Worm (Caenorhabditis elegans) whole organism, mixed stage, embryonic: ENCODE data around the gene F35D2.1.

ENCODE experiments used
- M03D4.4 ChIP-seq: sonication (generic microtip); optimal IDR thresholded peaks from 2 replicates; lab custom pipeline; 2017; ENCODE audit warnings: mild to moderate bottlenecking, missing genetic modification characterization, missing compliant biosample characterization
- bed-3 ChIP-seq: fragments of 200-800 bp; sonication (Bioruptor generic); optimal IDR thresholded peaks from 3 replicates; lab custom pipeline; 2018; ENCODE audit warnings: mild to moderate bottlenecking, missing genetic modification characterization, moderate library complexity, missing compliant biosample characterization
- blmp-1 ChIP-seq: fragments of 150-350 bp; optimal IDR thresholded peaks from 2 replicates; lab custom pipeline; 2014; ENCODE audit warnings: missing biosample characterization, missing genetic modification characterization
- ceh-39 ChIP-seq: fragments of 150-350 bp; optimal IDR thresholded peaks from 2 replicates; lab custom pipeline; 2014; ENCODE audit warnings: missing biosample characterization, missing genetic modification characterization
- ceh-43 ChIP-seq: fragments of 200-800 bp; sonication (Bioruptor generic); optimal IDR thresholded peaks from 2 replicates; lab custom pipeline; 2018; ENCODE audit warnings: mild to moderate bottlenecking, missing genetic modification characterization, moderate library complexity, missing compliant biosample characterization
- ceh-83 ChIP-seq: fragments of 200-800 bp; sonication (Bioruptor generic); optimal IDR thresholded peaks from 2 replicates; lab custom pipeline; 2018; ENCODE audit warnings: mild to moderate bottlenecking, missing genetic modification characterization, missing compliant biosample characterization
- ces-1 ChIP-seq: fragments of 150-350 bp; optimal IDR thresholded peaks from 2 replicates; lab custom pipeline; 2014; ENCODE audit warnings: missing biosample characterization, missing genetic modification reagents, missing genetic modification characterization
- cnd-1 ChIP-seq: fragments of 200-800 bp; sonication (Bioruptor generic); optimal IDR thresholded peaks from 2 replicates; lab custom pipeline; 2018; ENCODE audit warnings: mild to moderate bottlenecking, missing genetic modification characterization, missing compliant biosample characterization
- drap-1 ChIP-seq: fragments of 200-800 bp; sonication (Bioruptor generic); optimal IDR thresholded peaks from 3 replicates; lab custom pipeline; 2018; ENCODE audit warnings: mild to moderate bottlenecking, missing genetic modification characterization, missing compliant biosample characterization
- elt-1 ChIP-seq: sonication (generic microtip); optimal IDR thresholded peaks from 2 replicates; lab custom pipeline; 2017; ENCODE audit warnings: missing genetic modification characterization, mild to moderate bottlenecking, missing compliant biosample characterization, antibody characterized with exemption, moderate library complexity, borderline replicate concordance; ENCODE audit not compliant: insufficient read depth
- elt-3 ChIP-seq: fragments of 150-350 bp; optimal IDR thresholded peaks from 2 replicates; lab custom pipeline; 2014; ENCODE audit warnings: missing biosample characterization, missing genetic modification characterization
- flh-1 ChIP-seq: fragments of 200-800 bp; sonication (Bioruptor generic); optimal IDR thresholded peaks from 2 replicates; lab custom pipeline; 2018; ENCODE audit warnings: mild to moderate bottlenecking, missing genetic modification characterization, moderate library complexity, missing compliant biosample characterization
- ham-2 ChIP-seq: fragments of 200-800 bp; sonication (Bioruptor generic); optimal IDR thresholded peaks from 2 replicates; lab custom pipeline; 2018; ENCODE audit warnings: mild to moderate bottlenecking, missing genetic modification characterization, missing compliant biosample characterization
- lin-13 ChIP-seq: fragments of 150-350 bp; optimal IDR thresholded peaks from 2 replicates; lab custom pipeline; 2014; ENCODE audit warnings: missing biosample characterization, missing genetic modification characterization
- lsy-2 ChIP-seq: fragments of 150-350 bp; optimal IDR thresholded peaks from 2 replicates; lab custom pipeline; 2014; ENCODE audit warnings: missing biosample characterization, missing genetic modification characterization
- mab-5 ChIP-seq: fragments of 150-350 bp; optimal IDR thresholded peaks from 2 replicates; lab custom pipeline; 2014; ENCODE audit warnings: missing biosample characterization, missing genetic modification characterization
- mls-2 ChIP-seq: sonication (generic microtip); optimal IDR thresholded peaks from 2 replicates; lab custom pipeline; 2016; ENCODE audit warnings: mild to moderate bottlenecking, missing genetic modification characterization, moderate library complexity, missing compliant biosample characterization
- nhr-237 ChIP-seq: fragments of 150-350 bp; optimal IDR thresholded peaks from 2 replicates; lab custom pipeline; 2014; ENCODE audit warnings: missing biosample characterization, missing genetic modification characterization
- nhr-28 ChIP-seq: fragments of 150-350 bp; optimal IDR thresholded peaks from 2 replicates; lab custom pipeline; 2014; ENCODE audit warnings: missing biosample characterization, missing genetic modification characterization
- nhr-76 ChIP-seq: sonication (generic microtip); optimal IDR thresholded peaks from 2 replicates; lab custom pipeline; 2017; ENCODE audit warnings: missing biosample characterization, missing genetic modification characterization
- pha-4 ChIP-seq: fragments of 150-350 bp; optimal IDR thresholded peaks from 2 replicates; lab custom pipeline; 2018; ENCODE audit warnings: missing biosample characterization, missing genetic modification reagents, missing genetic modification characterization
- sem-2 ChIP-seq: fragments of 200-800 bp; sonication (Bioruptor generic); optimal IDR thresholded peaks from 2 replicates; lab custom pipeline; 2018; ENCODE audit warnings: mild to moderate bottlenecking, missing genetic modification characterization, missing compliant biosample characterization
- sptf-1 ChIP-seq: sonication (generic microtip); optimal IDR thresholded peaks from 2 replicates; lab custom pipeline; 2017; ENCODE audit warnings: mild to moderate bottlenecking, missing genetic modification characterization, moderate library complexity, missing compliant biosample characterization
- tbx-8 ChIP-seq: fragments of 200-800 bp; sonication (Bioruptor generic); optimal IDR thresholded peaks from 2 replicates; lab custom pipeline; 2018; ENCODE audit warnings: mild to moderate bottlenecking, missing genetic modification characterization, moderate library complexity, missing compliant biosample characterization
- unc-120 ChIP-seq: sonication (generic microtip); optimal IDR thresholded peaks from 2 replicates; lab custom pipeline; 2017; ENCODE audit warnings: missing genetic modification characterization, missing compliant biosample characterization; ENCODE audit not compliant: poor library complexity, severe bottlenecking
- unc-62 ChIP-seq: fragments of 150-350 bp; optimal IDR thresholded peaks from 2 replicates; lab custom pipeline; 2014; ENCODE audit warnings: missing biosample characterization, missing genetic modification reagents, missing genetic modification characterization
- zip-8 ChIP-seq: fragments of 150-350 bp; optimal IDR thresholded peaks from 2 replicates; lab custom pipeline; 2014; ENCODE audit warnings: missing biosample characterization, missing genetic modification characterization
- ztf-11 ChIP-seq: fragments of 150-350 bp; optimal IDR thresholded peaks from 2 replicates; lab custom pipeline; 2014; ENCODE audit warnings: missing biosample characterization, missing genetic modification characterization

The F35D2.1 gene

ce11 chrII:7547269-7547668 is 28.4 kb upstream of the F35D2.1 start:
- TF ChIP-seq cnd-1 (tag; lab: Kevin White, UChicago) (no peak), elt-1 (tag; lab: Kevin White, UChicago) (no peak), nhr-76 (tag; lab: Kevin White, UChicago) (no peak), M03D4.4 (tag; lab: Kevin White, UChicago) (no peak), unc-62 (GFP tag; lab: Kevin White, UChicago) (no peak), lin-13 (tag; lab: Kevin White, UChicago) (no peak), bed-3 (GFP tag; lab: Kevin White, UChicago) (no peak), flh-1 (GFP tag; lab: Kevin White, UChicago) (no peak), unc-120 (tag; lab: Kevin White, UChicago) (no peak), lsy-2 (no peak)

DNA sequence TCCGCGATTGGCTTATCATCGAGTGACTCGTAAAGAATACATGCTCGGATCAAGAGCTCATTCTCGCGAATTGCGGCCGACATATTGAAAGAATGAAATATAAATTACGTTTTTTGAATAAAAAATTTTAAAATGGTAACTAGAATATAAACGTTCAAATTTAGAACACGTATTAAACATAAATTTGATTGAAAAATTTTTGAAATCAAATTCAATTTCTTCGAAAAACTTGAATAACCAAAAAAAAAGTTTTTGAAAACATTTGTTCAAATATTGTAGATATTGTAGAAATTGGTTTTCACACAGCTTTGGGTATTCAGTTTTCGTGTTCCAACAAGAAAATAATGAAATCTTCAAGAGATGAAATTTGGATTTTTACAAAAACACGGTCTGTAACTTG is 27.7 kb upstream of the F35D2.1 start, which contains the start of gene fbxa-224:
fbxa-224 (minus strand) TSS at position 101 of the 400 bp plus-strand sequence.
- TF ChIP-seq ceh-43 (GFP tag; lab: Kevin White, UChicago) = no peak

- no peak for TF ChIP-seq nhr-237 (tag; lab: Kevin White, UChicago)
- no peak for TF ChIP-seq cnd-1 (tag; lab: Kevin White, UChicago)
- TF ChIP-seq tbx-8 (GFP tag; lab: Kevin White, UChicago) = no peak
Measured at ce11 chrII:7549035-7549434, 26.7 kb upstream of the F35D2.1 start, which contains the start of gene tph-1. Gene tph-1, plus strand, starts transcription at chrII:7549335.

- no peak for TF ChIP-seq mab-5 (tag; lab: Kevin White, UChicago)
- TF ChIP-seq, all 35 proteins: peak for 0
Measured at ce11 chrII:7553806-7554205, 21.9 kb upstream of the F35D2.1 start, which contains the start of gene ZK1290.10. Gene ZK1290.10, minus strand, starts transcription at chrII:7553906.

DNA sequence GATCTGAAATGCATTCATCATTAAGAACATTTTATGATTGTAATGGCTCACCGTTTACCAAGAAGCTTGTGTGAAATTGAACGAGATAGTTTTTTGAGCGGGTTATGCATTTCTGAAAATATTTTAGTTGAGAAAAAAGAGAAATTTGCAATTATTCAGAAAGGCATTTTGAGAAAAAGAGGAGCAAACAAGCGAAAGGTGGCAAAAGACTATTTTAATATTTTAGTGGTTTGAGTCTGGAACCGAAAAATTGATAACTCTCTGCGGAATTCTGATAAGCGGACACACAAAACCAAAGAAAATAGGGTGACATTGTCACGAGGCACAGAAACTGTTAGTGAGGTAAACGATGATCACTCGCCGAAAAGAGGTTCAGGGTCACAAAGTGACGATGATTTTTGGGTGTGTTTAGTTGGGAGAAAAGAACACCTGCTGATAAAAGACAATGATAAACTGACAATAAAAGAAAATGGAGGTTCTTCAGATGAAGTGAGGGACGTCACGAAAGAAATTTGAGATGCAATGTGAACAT is 20.9 kb upstream of the F35D2.1 start:
- no peak for TF ChIP-seq sem-2 (GFP tag; lab: Kevin White, UChicago)
- TF ChIP-seq tbx-8 (GFP tag; lab: Kevin White, UChicago) = no peak
- TF ChIP-seq ztf-11 = no peak
- TF ChIP-seq lin-13 (tag; lab: Kevin White, UChicago) = no peak
- TF ChIP-seq M03D4.4 (tag; lab: Kevin White, UChicago) = no peak
- no peak for TF ChIP-seq pha-4 (tag; lab: Kevin White, UChicago)
- TF ChIP-seq mls-2 (tag; lab: Kevin White, UChicago) = no peak
- TF ChIP-seq nhr-237 (tag; lab: Kevin White, UChicago) = no peak
- TF ChIP-seq ceh-39 (tag; lab: Kevin White, UChicago) = no peak
- no peak for TF ChIP-seq drap-1 (GFP tag; lab: Kevin White, UChicago)
- no peak for TF ChIP-seq zip-8
- no peak for TF ChIP-seq mab-5 (tag; lab: Kevin White, UChicago)
- TF ChIP-seq nhr-28 (tag; lab: Kevin White, UChicago) = no peak
- TF ChIP-seq cnd-1 (tag; lab: Kevin White, UChicago) = no peak
- TF ChIP-seq elt-3 (tag; lab: Kevin White, UChicago) = no peak
- TF ChIP-seq ces-1 (GFP tag; lab: Kevin White, UChicago) = no peak
- no peak for TF ChIP-seq ceh-83

- TF ChIP-seq sptf-1 (no peak), ham-2 (no peak), mab-5 (tag; lab: Kevin White, UChicago) (no peak), ces-1 (GFP tag; lab: Kevin White, UChicago) (no peak), M03D4.4 (tag; lab: Kevin White, UChicago) (no peak), blmp-1 (no peak), nhr-237 (tag; lab: Kevin White, UChicago) (no peak), ztf-11 (no peak), tbx-8 (GFP tag; lab: Kevin White, UChicago) (no peak), unc-120 (tag; lab: Kevin White, UChicago) (no peak), nhr-76 (tag; lab: Kevin White, UChicago) (no peak)
Measured at ce11 chrII:7555454-7555853, 20.3 kb upstream of the F35D2.1 start, which contains the start of gene ZK1290.14. Gene ZK1290.14, minus strand, starts transcription at chrII:7555592.
